Fruit fly (Drosophila melanogaster) whole organism, embryonic: Measurements from ENCODE around the gene Rpt5.

Source experiments
- CG10959 ChIP-seq: fragments of 200-800 bp; sonication (Bioruptor generic); IDR thresholded peaks from 2 replicates; pipeline ENCODE4 v1.3.6; 2022; ENCODE audit warnings: missing biosample characterization, missing genetic modification characterization
- CG13287 ChIP-seq: fragments of 200-800 bp; sonication (Bioruptor generic); IDR thresholded peaks from 2 replicates; pipeline ENCODE4 v1.3.6; 2022; ENCODE audit warnings: missing biosample characterization, missing genetic modification characterization; ENCODE audit not compliant: partially characterized antibody
- CG15073 ChIP-seq: fragments of 200-800 bp; sonication (Bioruptor generic); optimal IDR thresholded peaks from 2 replicates; lab custom pipeline; 2016; ENCODE audit warnings: missing biosample characterization, missing genetic modification characterization
- CG15514 ChIP-seq: fragments of 200-800 bp; sonication (Bioruptor generic); optimal IDR thresholded peaks from 3 replicates; lab custom pipeline; 2017; ENCODE audit warnings: missing biosample characterization, missing genetic modification characterization, mild to moderate bottlenecking, moderate library complexity, missing genetic modification reagents
- CG17361 ChIP-seq: fragments of 200-800 bp; sonication (Bioruptor generic); IDR thresholded peaks from 3 replicates; pipeline ENCODE4 v1.3.6; 2022; ENCODE audit warnings: missing biosample characterization, missing genetic modification characterization
- CG18011 ChIP-seq: fragments of 200-800 bp; sonication (Bioruptor generic); optimal IDR thresholded peaks from 2 replicates; lab custom pipeline; 2017; ENCODE audit warnings: missing biosample characterization, missing genetic modification characterization, mild to moderate bottlenecking, moderate library complexity, missing genotype
- CG18599 ChIP-seq: fragments of 200-800 bp; sonication (Bioruptor generic); optimal IDR thresholded peaks from 3 replicates; lab custom pipeline; 2017; ENCODE audit warnings: missing biosample characterization, missing genetic modification characterization, mild to moderate bottlenecking, moderate library complexity, missing genetic modification reagents
- CG43689 ChIP-seq: fragments of 200-800 bp; sonication (Bioruptor generic); IDR thresholded peaks from 2 replicates; pipeline ENCODE4 v1.3.6; 2022; ENCODE audit warnings: missing biosample characterization, missing genetic modification characterization
- CG4617 ChIP-seq: fragments of 200-800 bp; sonication (Bioruptor generic); optimal IDR thresholded peaks from 3 replicates; lab custom pipeline; 2016; ENCODE audit warnings: missing biosample characterization, missing genetic modification characterization, borderline replicate concordance
- CG4707 ChIP-seq: fragments of 200-800 bp; sonication (Bioruptor generic); optimal IDR thresholded peaks from 2 replicates; lab custom pipeline; 2018; ENCODE audit warnings: missing biosample characterization, mild to moderate bottlenecking, missing genetic modification characterization, moderate library complexity
- CG5180 ChIP-seq: fragments of 200-800 bp; sonication (Bioruptor generic); optimal IDR thresholded peaks from 3 replicates; lab custom pipeline; 2017; ENCODE audit warnings: missing biosample characterization, missing genetic modification characterization, mild to moderate bottlenecking, moderate library complexity, missing genetic modification reagents
- CG8290 ChIP-seq, 3 experiments: fragments of 200-800 bp; sonication (Bioruptor generic); optimal IDR thresholded peaks; 2 replicates each; lab custom pipeline; 2016 to 2019; ENCODE audit warnings: missing biosample characterization in 3 of 3, missing genetic modification characterization in 3 of 3, mild to moderate bottlenecking in 2 of 3, moderate library complexity in 1 of 3
- CG8944 ChIP-seq: fragments of 200-800 bp; sonication (Bioruptor generic); optimal IDR thresholded peaks from 3 replicates; lab custom pipeline; 2016; ENCODE audit warnings: missing biosample characterization, missing genetic modification characterization
- Chrac-16 ChIP-seq: fragments of 200-800 bp; sonication (Bioruptor generic); optimal IDR thresholded peaks from 3 replicates; lab custom pipeline; 2016; ENCODE audit warnings: missing biosample characterization, missing genetic modification characterization
- CrebB ChIP-seq: fragments of 200-800 bp; sonication (Bioruptor generic); optimal IDR thresholded peaks from 3 replicates; lab custom pipeline; 2018; ENCODE audit warnings: missing biosample characterization, mild to moderate bottlenecking, missing genetic modification characterization
- Dll ChIP-seq: fragments of 200-800 bp; sonication (Bioruptor generic); IDR thresholded peaks from 4 replicates; pipeline ENCODE4 v1.3.6; 2022; ENCODE audit warnings: missing biosample characterization, missing genetic modification characterization; ENCODE audit not compliant: partially characterized antibody
- Dp ChIP-seq: fragments of 200-800 bp; sonication (Bioruptor generic); optimal IDR thresholded peaks from 2 replicates; lab custom pipeline; 2018; ENCODE audit warnings: missing biosample characterization, mild to moderate bottlenecking, missing genetic modification characterization, moderate library complexity
- HLH3B ChIP-seq: fragments of 200-800 bp; sonication (Bioruptor generic); IDR thresholded peaks from 2 replicates; pipeline ENCODE4 v1.3.6; 2022; ENCODE audit warnings: missing biosample characterization, missing genetic modification characterization
- Hey ChIP-seq: fragments of 200-800 bp; sonication (Bioruptor generic); optimal IDR thresholded peaks from 3 replicates; lab custom pipeline; 2018; ENCODE audit warnings: missing biosample characterization, mild to moderate bottlenecking, missing genetic modification characterization
- HmgZ ChIP-seq: fragments of 200-800 bp; sonication (Bioruptor generic); optimal IDR thresholded peaks from 2 replicates; lab custom pipeline; 2018; ENCODE audit warnings: missing biosample characterization, mild to moderate bottlenecking, missing genetic modification characterization
- Lim3 ChIP-seq: fragments of 200-800 bp; sonication (Bioruptor generic); IDR thresholded peaks from 2 replicates; pipeline ENCODE4 v1.3.6; 2022; ENCODE audit warnings: missing biosample characterization, missing genetic modification characterization
- Lpt ChIP-seq: fragments of >200 bp; optimal IDR thresholded peaks from 2 replicates; lab custom pipeline; 2018; ENCODE audit warnings: missing biosample characterization, missing genetic modification characterization
- MESR4 ChIP-seq: fragments of 200-800 bp; sonication (Bioruptor generic); optimal IDR thresholded peaks from 2 replicates; lab custom pipeline; 2018; ENCODE audit warnings: missing biosample characterization, mild to moderate bottlenecking, missing genetic modification characterization, moderate library complexity
- abd-A ChIP-seq: fragments of 200-800 bp; sonication (Bioruptor generic); optimal IDR thresholded peaks from 3 replicates; lab custom pipeline; 2019; ENCODE audit warnings: missing biosample characterization, mild to moderate bottlenecking, missing genetic modification characterization, moderate library complexity
- ase ChIP-seq: fragments of 200-800 bp; sonication (Bioruptor generic); IDR thresholded peaks from 3 replicates; pipeline ENCODE4 v1.3.6; 2022; ENCODE audit warnings: missing biosample characterization, missing genetic modification characterization
- ato ChIP-seq: fragments of 200-800 bp; sonication (Bioruptor generic); IDR thresholded peaks from 2 replicates; pipeline ENCODE4 v1.3.6; 2022; ENCODE audit warnings: missing biosample characterization, missing genetic modification characterization; ENCODE audit not compliant: partially characterized antibody
- cas ChIP-seq: fragments of 200-800 bp; sonication (Bioruptor generic); IDR thresholded peaks from 2 replicates; pipeline ENCODE4 v1.3.6; 2022; ENCODE audit warnings: missing biosample characterization, missing genetic modification characterization
- chinmo ChIP-seq: fragments of 200-800 bp; sonication (Bioruptor generic); IDR thresholded peaks from 4 replicates; pipeline ENCODE4 v1.3.6; 2022; ENCODE audit warnings: missing biosample characterization, missing genetic modification characterization; ENCODE audit not compliant: partially characterized antibody
- cwo ChIP-seq: fragments of 200-800 bp; sonication (Bioruptor generic); optimal IDR thresholded peaks from 3 replicates; lab custom pipeline; 2017; ENCODE audit warnings: missing biosample characterization, missing genetic modification characterization, mild to moderate bottlenecking, moderate library complexity, missing genetic modification reagents
- disco-r ChIP-seq: fragments of 200-800 bp; sonication (Bioruptor generic); optimal IDR thresholded peaks from 2 replicates; lab custom pipeline; 2016; ENCODE audit warnings: missing biosample characterization, missing genetic modification characterization
- dmrt11E ChIP-seq: fragments of 200-800 bp; sonication (Bioruptor generic); optimal IDR thresholded peaks from 3 replicates; lab custom pipeline; 2018; ENCODE audit warnings: missing biosample characterization, mild to moderate bottlenecking, missing genetic modification characterization, moderate library complexity
- emc ChIP-seq: fragments of 200-800 bp; sonication (Bioruptor generic); optimal IDR thresholded peaks from 2 replicates; lab custom pipeline; 2016; ENCODE audit warnings: missing biosample characterization, missing genetic modification characterization
- gcm ChIP-seq: fragments of 200-800 bp; sonication (Bioruptor generic); optimal IDR thresholded peaks from 2 replicates; lab custom pipeline; 2019; ENCODE audit warnings: missing biosample characterization, mild to moderate bottlenecking, missing genetic modification characterization, moderate library complexity
- lab ChIP-seq: fragments of 200-800 bp; sonication (Bioruptor generic); optimal IDR thresholded peaks from 3 replicates; lab custom pipeline; 2017; ENCODE audit warnings: missing biosample characterization, missing genetic modification characterization, mild to moderate bottlenecking, moderate library complexity, missing genetic modification reagents
- lbe ChIP-seq: fragments of 200-800 bp; sonication (Bioruptor generic); optimal IDR thresholded peaks from 2 replicates; lab custom pipeline; 2016; ENCODE audit warnings: missing biosample characterization, mild to moderate bottlenecking, missing genetic modification characterization
- mirr ChIP-seq: fragments of 200-800 bp; sonication (Bioruptor generic); optimal IDR thresholded peaks from 3 replicates; lab custom pipeline; 2018; ENCODE audit warnings: missing biosample characterization, mild to moderate bottlenecking, missing genetic modification characterization
- nerfin-1 ChIP-seq: fragments of 200-800 bp; sonication (Bioruptor generic); optimal IDR thresholded peaks from 3 replicates; lab custom pipeline; 2019; ENCODE audit warnings: missing biosample characterization, mild to moderate bottlenecking, missing genetic modification characterization, moderate library complexity
- oc ChIP-seq: fragments of 200-800 bp; sonication (Bioruptor generic); optimal IDR thresholded peaks from 2 replicates; lab custom pipeline; 2018; ENCODE audit warnings: missing biosample characterization, mild to moderate bottlenecking, missing genetic modification characterization, moderate library complexity
- pum ChIP-seq: fragments of 200-800 bp; sonication (Bioruptor generic); optimal IDR thresholded peaks from 2 replicates; lab custom pipeline; 2016; ENCODE audit warnings: missing biosample characterization, missing genetic modification characterization
- row ChIP-seq: fragments of 200-800 bp; sonication (Bioruptor generic); IDR thresholded peaks from 3 replicates; pipeline ENCODE4 v1.3.6; 2022; ENCODE audit warnings: missing biosample characterization, missing genetic modification characterization
- run ChIP-seq: fragments of 200-800 bp; sonication (Bioruptor generic); optimal IDR thresholded peaks from 3 replicates; lab custom pipeline; 2018; ENCODE audit warnings: missing biosample characterization, mild to moderate bottlenecking, missing genetic modification characterization
- sc ChIP-seq, 3 experiments: fragments of >200 bp in 2 of 3; fragments of 200-800 bp in 1 of 3; sonication (Bioruptor generic) in 1 of 3; optimal IDR thresholded peaks; 2 replicates in 2 of 3; 3 replicates in 1 of 3; lab custom pipeline; 2017; ENCODE audit warnings: mild to moderate bottlenecking in 1 of 3, missing biosample characterization in 1 of 3, missing genetic modification characterization in 1 of 3, missing genetic modification reagents in 1 of 3
- toy ChIP-seq: fragments of 200-800 bp; sonication (Bioruptor generic); IDR thresholded peaks from 2 replicates; pipeline ENCODE4 v1.3.6; 2022; ENCODE audit warnings: missing biosample characterization, missing genetic modification characterization
- unpg ChIP-seq: fragments of 200-800 bp; sonication (Bioruptor generic); optimal IDR thresholded peaks from 3 replicates; lab custom pipeline; 2018; ENCODE audit warnings: missing biosample characterization, mild to moderate bottlenecking, missing genetic modification characterization, moderate library complexity
- vnd ChIP-seq: fragments of 200-800 bp; sonication (Bioruptor generic); IDR thresholded peaks from 3 replicates; pipeline ENCODE4 v1.3.6; 2022; ENCODE audit warnings: missing biosample characterization, missing genetic modification characterization; ENCODE audit not compliant: partially characterized antibody
- zen2 ChIP-seq: fragments of 200-800 bp; sonication (Bioruptor generic); IDR thresholded peaks from 3 replicates; pipeline ENCODE4 v1.3.6; 2022; ENCODE audit warnings: missing biosample characterization, missing genetic modification characterization; ENCODE audit not compliant: partially characterized antibody

Rpt5 gene

dm6 chr3R:23724843-23725506, 27.7 kb upstream of the Rpt5 start (continued):
- TF ChIP-seq Hey (tag; lab: Kevin White, UChicago) = peak; percentile 94
- no peak for TF ChIP-seq pum (GFP tag; lab: Kevin White, UChicago)
- no peak for TF ChIP-seq MESR4 (GFP tag; lab: Kevin White, UChicago)
- TF ChIP-seq zen2 (GFP tag; lab: Robert Waterston, UW) = no peak
- no peak for TF ChIP-seq oc
- TF ChIP-seq run (tag; lab: Kevin White, UChicago) = no peak
- no peak for TF ChIP-seq CG17361
- TF ChIP-seq Dp (GFP tag; lab: Kevin White, UChicago) = no peak
- TF ChIP-seq mirr (GFP tag; lab: Kevin White, UChicago) = peak; percentile 86
- TF ChIP-seq Chrac-16 (GFP tag; lab: Kevin White, UChicago) = no peak
- 0 out of 4 replicates have a peak, but pooled peaks have one; percentile 16 for TF ChIP-seq chinmo (GFP tag; lab: Robert Waterston, UW)
- 0 out of 3 replicates have a peak, but pooled peaks have one; percentile 16 for TF ChIP-seq row (GFP tag; lab: Robert Waterston, UW)
- TF ChIP-seq Dll (GFP tag; lab: Robert Waterston, UW) = no peak
- TF ChIP-seq ato (GFP tag; lab: Robert Waterston, UW) = no peak
- TF ChIP-seq Lim3 (GFP tag; lab: Robert Waterston, UW) = no peak
- TF ChIP-seq lbe (GFP tag; lab: Kevin White, UChicago) = no peak
- TF ChIP-seq dmrt11E (tag; lab: Kevin White, UChicago) = no peak
- TF ChIP-seq CG15514 = peak; percentile 2
- TF ChIP-seq CG15073 = no peak
- no peak for TF ChIP-seq CG8290 (GFP tag; optimal IDR thresholded peaks at IDR 0.05; lab: Kevin White, UChicago)
- TF ChIP-seq CG8290 (tag; optimal IDR thresholded peaks at IDR 0.05; lab: Kevin White, UChicago) = peak in 1 of 2 experiments; percentile 8
- TF ChIP-seq lab (GFP tag; lab: Kevin White, UChicago) = peak; percentile 39
- no peak for TF ChIP-seq cas (GFP tag; lab: Robert Waterston, UW)
- no peak for TF ChIP-seq vnd
- TF ChIP-seq cwo (GFP tag; lab: Kevin White, UChicago) = peak; percentile 39
- peak; percentile 2 for TF ChIP-seq HmgZ (tag; lab: Kevin White, UChicago)
- no peak for TF ChIP-seq unpg (GFP tag; lab: Kevin White, UChicago)
- no peak for TF ChIP-seq toy (GFP tag; lab: Robert Waterston, UW)

- no peak for TF ChIP-seq CG43689 (GFP tag; lab: Robert Waterston, UW)
- TF ChIP-seq nerfin-1 = no peak
- TF ChIP-seq Lpt (GFP tag; lab: Kevin White, UChicago) = no peak
- TF ChIP-seq abd-A (tag; lab: Kevin White, UChicago) = peak; percentile 71
- no peak for TF ChIP-seq CG18011 (GFP tag; lab: Kevin White, UChicago)
- peak; percentile 32 for TF ChIP-seq CrebB
- peak; percentile 68 for TF ChIP-seq HmgZ (tag; lab: Kevin White, UChicago)
- TF ChIP-seq CG13287 = 0 out of 2 replicates have a peak, but pooled peaks have one; percentile 7
- TF ChIP-seq CG4707 (GFP tag; lab: Kevin White, UChicago) = no peak
- TF ChIP-seq CG4617 = no peak
- TF ChIP-seq gcm (GFP tag; lab: Kevin White, UChicago) = no peak
- TF ChIP-seq CG5180 = peak; percentile 36
- TF ChIP-seq HLH3B (GFP tag; lab: Robert Waterston, UW) = 0 out of 2 replicates have a peak, but pooled peaks have one; percentile 21
- no peak for TF ChIP-seq ase (GFP tag; lab: Robert Waterston, UW)
- TF ChIP-seq CG8944 (GFP tag; lab: Kevin White, UChicago) = no peak
- TF ChIP-seq sc (optimal IDR thresholded peaks at IDR 0.05; lab: Kevin White, UChicago) = no peak
- TF ChIP-seq sc (GFP tag; optimal IDR thresholded peaks at IDR 0.05; lab: Kevin White, UChicago) = peak; percentile 1
- peak; percentile 66 for TF ChIP-seq CG18599 (GFP tag; lab: Kevin White, UChicago)
- no peak for TF ChIP-seq disco-r (GFP tag; lab: Kevin White, UChicago)
- no peak for TF ChIP-seq CG10959 (GFP tag; lab: Robert Waterston, UW)
- TF ChIP-seq emc = no peak
- peak; percentile 17 for TF ChIP-seq lbe (GFP tag; lab: Kevin White, UChicago)
These were observed 26.8 kb upstream of the Rpt5 start for dm6 chr3R:23725711-23726349.
